Worm (Caenorhabditis elegans) whole organism, L1 larva: Measurements from ENCODE around the gene irld-45.

Source experiments
- C04F5.9 ChIP-seq: sonication (generic microtip); optimal IDR thresholded peaks from 2 replicates; lab custom pipeline; 2016; ENCODE audit warnings: missing genetic modification characterization, missing compliant biosample characterization
- F16B12.6 ChIP-seq: fragments of 150-350 bp; optimal IDR thresholded peaks from 2 replicates; lab custom pipeline; 2014; ENCODE audit warnings: missing biosample characterization, missing genetic modification characterization
- aly-2 ChIP-seq: fragments of 150-350 bp; optimal IDR thresholded peaks from 2 replicates; lab custom pipeline; 2014; ENCODE audit warnings: missing biosample characterization, missing genetic modification characterization
- ama-1 ChIP-seq: fragments of 150-350 bp; optimal IDR thresholded peaks from 2 replicates; lab custom pipeline; 2014
- blmp-1 ChIP-seq: fragments of 150-350 bp; optimal IDR thresholded peaks from 2 replicates; lab custom pipeline; 2014; ENCODE audit warnings: missing biosample characterization, missing genetic modification characterization
- ceh-8 ChIP-seq: fragments of 200-800 bp; sonication (Bioruptor generic); optimal IDR thresholded peaks from 2 replicates; lab custom pipeline; 2018; ENCODE audit warnings: mild to moderate bottlenecking, missing genetic modification characterization, moderate library complexity, missing compliant biosample characterization
- ceh-88 ChIP-seq: fragments of 200-800 bp; sonication (Bioruptor generic); IDR thresholded peaks from 2 replicates; pipeline ENCODE4 v1.3.6; 2022; ENCODE audit warnings: missing genetic modification characterization, missing compliant biosample characterization
- efl-1 ChIP-seq, 4 experiments: fragments of 150-350 bp; optimal IDR thresholded peaks in 3 of 4; peaks in 1 of 4; 1 replicate in 1 of 4; 2 replicates in 3 of 4; lab custom pipeline; 2014; ENCODE audit warnings: missing biosample characterization in 2 of 4, missing genetic modification characterization in 2 of 4, missing genetic modification reagents in 2 of 4
- egl-13 ChIP-seq: sonication (generic microtip); optimal IDR thresholded peaks from 2 replicates; lab custom pipeline; 2016; ENCODE audit warnings: missing genotype, missing genetic modification reagents, missing genetic modification characterization, missing compliant biosample characterization
- elt-3 ChIP-seq, 6 experiments: fragments of 150-350 bp in 1 of 6; sonication (generic microtip); optimal IDR thresholded peaks; 2 replicates each; lab custom pipeline; 2017 to 2018; ENCODE audit warnings: missing biosample characterization in 6 of 6, missing genetic modification characterization in 6 of 6, inconsistent platforms in 1 of 6
- fkh-4 ChIP-seq: sonication (generic microtip); optimal IDR thresholded peaks from 2 replicates; lab custom pipeline; 2016; ENCODE audit warnings: missing compliant biosample characterization, missing genetic modification characterization, borderline replicate concordance
- hlh-4 ChIP-seq: sonication (generic microtip); optimal IDR thresholded peaks from 2 replicates; lab custom pipeline; 2016; ENCODE audit warnings: mild to moderate bottlenecking, missing genetic modification characterization, missing compliant biosample characterization
- irx-1 ChIP-seq: sonication (generic microtip); optimal IDR thresholded peaks from 2 replicates; lab custom pipeline; 2016; ENCODE audit warnings: missing genetic modification characterization, missing compliant biosample characterization
- isw-1 ChIP-seq: fragments of 200-800 bp; sonication (Bioruptor generic); IDR thresholded peaks from 2 replicates; pipeline ENCODE4 v1.3.6; 2022; ENCODE audit warnings: missing genetic modification characterization, missing compliant biosample characterization
- lin-13 ChIP-seq: fragments of 150-350 bp; optimal IDR thresholded peaks from 2 replicates; lab custom pipeline; 2014; ENCODE audit warnings: missing biosample characterization, missing genetic modification reagents, missing genetic modification characterization
- lin-14 ChIP-seq: fragments of 200-800 bp; sonication (Bioruptor generic); optimal IDR thresholded peaks from 2 replicates; lab custom pipeline; 2018; ENCODE audit warnings: mild to moderate bottlenecking, missing genetic modification characterization, moderate library complexity, missing compliant biosample characterization
- lin-35 ChIP-seq, 2 experiments: fragments of 150-350 bp; optimal IDR thresholded peaks; 2 replicates each; lab custom pipeline; 2014; ENCODE audit warnings: missing biosample characterization in 2 of 2, missing genetic modification characterization in 2 of 2, missing genetic modification reagents in 2 of 2
- lin-39 ChIP-seq: fragments of 150-350 bp; optimal IDR thresholded peaks from 2 replicates; lab custom pipeline; 2014; ENCODE audit warnings: missing biosample characterization, missing genetic modification reagents, missing genetic modification characterization
- lir-3 ChIP-seq: sonication (generic microtip); optimal IDR thresholded peaks from 2 replicates; lab custom pipeline; 2016; ENCODE audit warnings: mild to moderate bottlenecking, missing genetic modification characterization, moderate library complexity, missing compliant biosample characterization; ENCODE audit not compliant: poor library complexity
- lsy-2 ChIP-seq, 2 experiments: fragments of 150-350 bp; optimal IDR thresholded peaks; 2 replicates each; lab custom pipeline; 2014; ENCODE audit warnings: missing biosample characterization in 2 of 2, missing genetic modification characterization in 2 of 2
- mdl-1 ChIP-seq, 2 experiments: fragments of 150-350 bp; optimal IDR thresholded peaks; 2 replicates each; lab custom pipeline; 2014 to 2017; ENCODE audit warnings: missing biosample characterization in 2 of 2, missing genetic modification characterization in 2 of 2, inconsistent platforms in 1 of 2
- mep-1 ChIP-seq: fragments of 150-350 bp; optimal IDR thresholded peaks from 2 replicates; lab custom pipeline; 2014; ENCODE audit warnings: missing biosample characterization, missing genetic modification characterization
- nhr-12 ChIP-seq: sonication (generic microtip); optimal IDR thresholded peaks from 2 replicates; lab custom pipeline; 2017; ENCODE audit warnings: missing biosample characterization, missing genetic modification characterization
- nhr-28 ChIP-seq: fragments of 150-350 bp; optimal IDR thresholded peaks from 2 replicates; lab custom pipeline; 2014; ENCODE audit warnings: missing biosample characterization, missing genetic modification characterization
- nhr-47 ChIP-seq: sonication (generic microtip); optimal IDR thresholded peaks from 2 replicates; lab custom pipeline; 2016; ENCODE audit warnings: mild to moderate bottlenecking, missing genetic modification characterization, moderate library complexity, missing compliant biosample characterization
- nhr-84 ChIP-seq: sonication (generic microtip); optimal IDR thresholded peaks from 2 replicates; lab custom pipeline; 2017; ENCODE audit warnings: missing biosample characterization, missing genetic modification characterization
- nhr-90 ChIP-seq: sonication (generic microtip); optimal IDR thresholded peaks from 2 replicates; lab custom pipeline; 2016; ENCODE audit warnings: mild to moderate bottlenecking, missing genetic modification characterization, missing compliant biosample characterization; ENCODE audit not compliant: poor library complexity
- pag-3 ChIP-seq: sonication (generic microtip); optimal IDR thresholded peaks from 2 replicates; lab custom pipeline; 2017; ENCODE audit warnings: missing genetic modification characterization, mild to moderate bottlenecking, missing compliant biosample characterization, antibody characterized with exemption, borderline replicate concordance; ENCODE audit not compliant: insufficient read depth
- rnt-1 ChIP-seq: sonication (generic microtip); optimal IDR thresholded peaks from 2 replicates; lab custom pipeline; 2016; ENCODE audit warnings: mild to moderate bottlenecking, missing genetic modification characterization, moderate library complexity, missing compliant biosample characterization
- skn-1 ChIP-seq: fragments of 150-350 bp; optimal IDR thresholded peaks from 2 replicates; lab custom pipeline; 2014; ENCODE audit warnings: missing biosample characterization, missing genetic modification characterization
- snpc-4 ChIP-seq: fragments of 150-350 bp; optimal IDR thresholded peaks from 2 replicates; lab custom pipeline; 2014; ENCODE audit warnings: missing biosample characterization, missing genetic modification characterization
- sox-4 ChIP-seq: sonication (generic microtip); optimal IDR thresholded peaks from 2 replicates; lab custom pipeline; 2016; ENCODE audit warnings: missing genetic modification characterization, missing compliant biosample characterization
- tlp-1 ChIP-seq: fragments of 150-350 bp; optimal IDR thresholded peaks from 2 replicates; lab custom pipeline; 2014; ENCODE audit warnings: missing biosample characterization, missing genetic modification characterization
- unc-62 ChIP-seq: fragments of 150-350 bp; optimal IDR thresholded peaks from 2 replicates; lab custom pipeline; 2014; ENCODE audit warnings: missing biosample characterization, missing genetic modification reagents, missing genetic modification characterization
- vab-15 ChIP-seq: sonication (generic microtip); optimal IDR thresholded peaks from 2 replicates; lab custom pipeline; 2017; ENCODE audit warnings: missing genotype, mild to moderate bottlenecking, missing genetic modification characterization, missing compliant biosample characterization
- xbp-1 ChIP-seq: sonication (generic microtip); optimal IDR thresholded peaks from 2 replicates; lab custom pipeline; 2016; ENCODE audit warnings: missing genetic modification characterization, missing compliant biosample characterization
- ztf-11 ChIP-seq, 2 experiments: sonication (generic microtip); optimal IDR thresholded peaks; 2 replicates each; lab custom pipeline; 2016 to 2017; ENCODE audit warnings: missing genetic modification characterization in 2 of 2, missing biosample characterization in 1 of 2, missing compliant biosample characterization in 1 of 2
- ztf-4 ChIP-seq: fragments of 150-350 bp; optimal IDR thresholded peaks from 2 replicates; lab custom pipeline; 2014; ENCODE audit warnings: missing biosample characterization, missing genetic modification characterization

The irld-45 gene

ce11 chrV:1631717-1632116 is 16.4 kb upstream of the irld-45 start, which contains the start of gene irld-17:
TSS of gene irld-17 (plus strand) at chrV:1632017.
- TF ChIP-seq ztf-11 (tag; optimal IDR thresholded peaks at IDR 0.05; lab: Kevin White, UChicago), result no peak
- TF ChIP-seq efl-1 (optimal IDR thresholded peaks at IDR 0.05; lab: Kevin White, UChicago), result no peak
- peak in 1 of 2 experiments; percentile 67 for TF ChIP-seq efl-1 (GFP tag; optimal IDR thresholded peaks at IDR 0.05 in 1 of 2; lab: Kevin White, UChicago)

- TF ChIP-seq lin-39 (tag; lab: Kevin White, UChicago) (no peak), isw-1 (GFP tag; lab: Robert Waterston, UW) (no peak), xbp-1 (no peak), ceh-88 (GFP tag; lab: Robert Waterston, UW) (no peak), egl-13 (tag; lab: Kevin White, UChicago) (no peak), nhr-12 (tag; lab: Kevin White, UChicago) (no peak), nhr-84 (tag; lab: Kevin White, UChicago) (no peak), lin-13 (no peak), rnt-1 (tag; lab: Kevin White, UChicago) (no peak)
These were observed 12.2 kb upstream of the irld-45 start, which contains the start of gene str-222 for ce11 chrV:1635859-1636258. TSS of gene str-222 (plus strand) at chrV:1636159.

ce11 chrV:1640008-1640407 is 8.1 kb upstream of the irld-45 start, which contains the start of gene str-221:
TSS of gene str-221 (plus strand) at chrV:1640308.
- TF ChIP-seq lin-39 (tag; lab: Kevin White, UChicago), result no peak
- no peak for TF ChIP-seq nhr-90 (tag; lab: Kevin White, UChicago)
- TF ChIP-seq aly-2 (tag; lab: Kevin White, UChicago), result no peak
- no peak for TF ChIP-seq snpc-4 (tag; lab: Kevin White, UChicago)
- TF ChIP-seq nhr-47 (tag; lab: Kevin White, UChicago), result no peak
- TF ChIP-seq mep-1, result no peak

- TF ChIP-seq lsy-2 (tag; optimal IDR thresholded peaks at IDR 0.05; lab: Kevin White, UChicago) (no peak), pag-3 (tag; lab: Kevin White, UChicago) (no peak), ztf-4 (tag; lab: Kevin White, UChicago) (no peak), lin-35 (GFP tag; optimal IDR thresholded peaks at IDR 0.05; lab: Kevin White, UChicago) (no peak), skn-1 (no peak), unc-62 (GFP tag; lab: Kevin White, UChicago) (no peak), mep-1 (no peak), lin-14 (GFP tag; lab: Kevin White, UChicago) (no peak), tlp-1 (tag; lab: Kevin White, UChicago) (no peak), irx-1 (tag; lab: Kevin White, UChicago) (no peak), ama-1 (no peak), hlh-4 (tag; lab: Kevin White, UChicago) (no peak), efl-1 (optimal IDR thresholded peaks at IDR 0.05; lab: Kevin White, UChicago) (no peak), efl-1 (GFP tag; optimal IDR thresholded peaks at IDR 0.05 in 1 of 2; lab: Kevin White, UChicago) (no peak), lir-3 (tag; lab: Kevin White, UChicago) (no peak), blmp-1 (no peak), fkh-4 (no peak), aly-2 (tag; lab: Kevin White, UChicago) (no peak)
These were observed 5.9 kb upstream of the irld-45 start, which contains the start of gene Y46H3D.1 for ce11 chrV:1642199-1642598. TSS of gene Y46H3D.1 (plus strand) at chrV:1642499.

ce11 chrV:1642768-1643167 is 5.3 kb upstream of the irld-45 start:
- TF ChIP-seq hlh-4 (tag; lab: Kevin White, UChicago), result no peak
- no peak for TF ChIP-seq lin-39 (tag; lab: Kevin White, UChicago)
- TF ChIP-seq F16B12.6 (tag; lab: Kevin White, UChicago), result no peak
- no peak for TF ChIP-seq ceh-88 (GFP tag; lab: Robert Waterston, UW)
- no peak for TF ChIP-seq ama-1
- TF ChIP-seq vab-15 (tag; lab: Kevin White, UChicago), result no peak
- no peak for TF ChIP-seq efl-1 (optimal IDR thresholded peaks at IDR 0.05; lab: Kevin White, UChicago)
- no peak for TF ChIP-seq efl-1 (GFP tag; optimal IDR thresholded peaks at IDR 0.05 in 1 of 2; lab: Kevin White, UChicago)
- no peak for TF ChIP-seq nhr-47 (tag; lab: Kevin White, UChicago)
- TF ChIP-seq elt-3 (tag; optimal IDR thresholded peaks at IDR 0.05; lab: Kevin White, UChicago), result no peak
- no peak for TF ChIP-seq nhr-28 (tag; lab: Kevin White, UChicago)
- no peak for TF ChIP-seq pag-3 (tag; lab: Kevin White, UChicago)
- no peak for TF ChIP-seq sox-4 (tag; lab: Kevin White, UChicago)
- TF ChIP-seq mdl-1 (tag; optimal IDR thresholded peaks at IDR 0.05; lab: Kevin White, UChicago), result no peak
- no peak for TF ChIP-seq lir-3 (tag; lab: Kevin White, UChicago)
- no peak for TF ChIP-seq ceh-8 (GFP tag; lab: Kevin White, UChicago)
- no peak for TF ChIP-seq C04F5.9 (tag; lab: Kevin White, UChicago)
- no peak for TF ChIP-seq rnt-1 (tag; lab: Kevin White, UChicago)
- TF ChIP-seq, all 84 proteins: peak for 0
